Worm (Caenorhabditis elegans) whole organism, midembryonic: ENCODE results near the gene K03B8.4.

Source experiments
- flt-1 ChIP-seq: fragments of 200-800 bp; sonication (Bioruptor generic); IDR thresholded peaks from 2 replicates; pipeline ENCODE4 v1.3.6; 2022; ENCODE audit warnings: missing genetic modification characterization, missing compliant biosample characterization
- med-1 ChIP-seq: sonication (generic microtip); optimal IDR thresholded peaks from 2 replicates; lab custom pipeline; 2017; ENCODE audit warnings: missing genetic modification characterization, mild to moderate bottlenecking, missing compliant biosample characterization, antibody characterized with exemption, missing genetic modification reagents; ENCODE audit not compliant: insufficient read depth
- ref-1 ChIP-seq: fragments of 200-800 bp; sonication (Bioruptor generic); conservative IDR thresholded peaks from 2 replicates; pipeline ENCODE4 v1.3.6; 2022; ENCODE audit warnings: missing genetic modification reagents, missing genetic modification characterization, missing compliant biosample characterization
- tab-1 ChIP-seq: fragments of 200-800 bp; sonication (Bioruptor generic); IDR thresholded peaks from 2 replicates; pipeline ENCODE4 v1.3.6; 2022; ENCODE audit warnings: missing genetic modification characterization, missing compliant biosample characterization
- ztf-23 ChIP-seq: fragments of 200-800 bp; sonication (Bioruptor generic); IDR thresholded peaks from 2 replicates; pipeline ENCODE4 v1.3.6; 2022; ENCODE audit warnings: missing genetic modification reagents, missing genetic modification characterization, missing compliant biosample characterization
- ztf-29 ChIP-seq: fragments of 200-800 bp; sonication (Bioruptor generic); IDR thresholded peaks from 2 replicates; pipeline ENCODE4 v1.3.6; 2022; ENCODE audit warnings: missing genetic modification reagents, missing genetic modification characterization, missing compliant biosample characterization

- TF ChIP-seq flt-1 (GFP tag; lab: Robert Waterston, UW): no peak
- TF ChIP-seq tab-1 (GFP tag; lab: Robert Waterston, UW): no peak
- no peak for TF ChIP-seq ref-1 (GFP tag; lab: Robert Waterston, UW)
- no peak for TF ChIP-seq ztf-23 (GFP tag; lab: Robert Waterston, UW)
- TF ChIP-seq med-1 (GFP tag; lab: Kevin White, UChicago): no peak
- no peak for TF ChIP-seq ztf-29 (GFP tag; lab: Robert Waterston, UW)
Measured at ce11 chrV:11352893-11353292, 42.0 kb downstream of the K03B8.4 start, which contains the start of gene npr-25.
